Fruit fly (Drosophila melanogaster): ENCODE data around the gene CG15771.
A peak's percentile ranks its signal among the peaks of the same experiment; 100 is the strongest.

DNA sequence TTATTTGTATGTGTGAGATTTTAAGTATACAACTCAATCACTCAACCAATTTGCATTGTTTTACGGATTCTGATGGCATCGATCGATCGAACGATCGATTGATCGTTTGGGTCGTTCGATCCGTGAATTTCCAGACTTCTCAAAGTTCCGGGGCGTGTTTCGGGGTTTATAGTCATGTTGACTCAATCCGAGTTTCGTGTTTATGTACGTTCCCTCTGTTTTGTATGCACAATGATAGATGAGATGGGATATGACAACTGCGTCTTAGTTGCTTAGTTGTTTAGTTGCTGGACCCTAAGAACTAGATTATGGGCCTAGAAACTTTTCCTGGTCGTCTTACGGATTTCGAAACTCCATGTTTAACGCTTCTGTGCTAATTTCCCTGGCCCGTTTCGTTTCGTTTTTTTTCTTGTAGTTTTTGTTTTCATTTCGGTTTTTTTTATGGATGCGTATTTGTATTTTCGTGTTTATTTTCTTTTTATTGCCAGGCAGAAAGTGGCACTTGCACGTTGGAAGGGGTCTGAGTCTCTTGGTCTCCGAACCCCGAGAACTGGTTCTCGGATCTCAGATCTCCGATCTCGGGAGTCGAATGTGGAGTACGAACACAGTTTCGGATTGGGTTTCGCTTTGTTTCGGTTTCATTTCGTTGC is 13.4 kb downstream of the CG15771 start:
- TF ChIP-seq h (optimal IDR thresholded peaks at IDR 0.05) (no peak), al (GFP tag; IDR thresholded peaks at IDR 0.05) (no peak), CG17359 (tag; optimal IDR thresholded peaks at IDR 0.05) (no peak), CG8290 (GFP tag; optimal IDR thresholded peaks at IDR 0.05) (peak; percentile 36), CG8290 (tag; optimal IDR thresholded peaks at IDR 0.05) (no peak)

All from whole organism, embryonic.